Fruit fly (Drosophila melanogaster) whole organism, wandering third instar larva: Measurements from ENCODE around the gene CG5440.

Experiments
- CG9705 ChIP-seq: fragments of 200-800 bp; sonication (Bioruptor generic); optimal IDR thresholded peaks from 2 replicates; lab custom pipeline; 2018; ENCODE audit warnings: missing biosample characterization, mild to moderate bottlenecking, missing genetic modification characterization
- Dfd ChIP-seq: fragments of >200 bp; optimal IDR thresholded peaks from 2 replicates; lab custom pipeline; 2017; ENCODE audit warnings: missing biosample characterization, missing genetic modification characterization
- Hnf4 ChIP-seq: fragments of 200-800 bp; sonication (Bioruptor generic); optimal IDR thresholded peaks from 2 replicates; lab custom pipeline; 2016; ENCODE audit warnings: missing biosample characterization, mild to moderate bottlenecking, missing genetic modification characterization
- Hr83 ChIP-seq: fragments of 200-300 bp; sonication (Bioruptor generic); optimal IDR thresholded peaks from 2 replicates; lab custom pipeline; 2016; ENCODE audit warnings: missing biosample characterization, mild to moderate bottlenecking, missing genetic modification characterization, moderate library complexity; ENCODE audit not compliant: poor library complexity, severe bottlenecking
- Myc ChIP-seq: fragments of >200 bp; optimal IDR thresholded peaks from 2 replicates; lab custom pipeline; 2017
- OdsH ChIP-seq: fragments of 200-800 bp; sonication (Bioruptor generic); optimal IDR thresholded peaks from 2 replicates; lab custom pipeline; 2016; ENCODE audit warnings: missing biosample characterization, mild to moderate bottlenecking, missing genetic modification characterization
- Rel ChIP-seq, 2 experiments: fragments of 200-800 bp; sonication (Bioruptor generic) in 1 of 2; optimal IDR thresholded peaks; 2 replicates in 1 of 2; 3 replicates in 1 of 2; lab custom pipeline; 2016 to 2019; ENCODE audit warnings: mild to moderate bottlenecking in 2 of 2, missing biosample characterization in 2 of 2, missing genetic modification characterization in 2 of 2, moderate library complexity in 1 of 2
- dmrt93B ChIP-seq: fragments of 200-800 bp; sonication (Bioruptor generic); optimal IDR thresholded peaks from 2 replicates; lab custom pipeline; 2018; ENCODE audit warnings: missing biosample characterization, mild to moderate bottlenecking, missing genetic modification characterization
- ey ChIP-seq: fragments of 200-800 bp; sonication (Bioruptor generic); optimal IDR thresholded peaks from 2 replicates; lab custom pipeline; 2016; ENCODE audit warnings: missing biosample characterization, missing genetic modification characterization
- foxo ChIP-seq, 2 experiments: fragments of 200-800 bp; sonication (Bioruptor generic); optimal IDR thresholded peaks; 2 replicates in 1 of 2; 3 replicates in 1 of 2; lab custom pipeline; 2016 to 2017; ENCODE audit warnings: missing biosample characterization in 2 of 2, missing genetic modification characterization in 2 of 2
- h ChIP-seq: fragments of 200-800 bp; sonication (Bioruptor generic); optimal IDR thresholded peaks from 3 replicates; lab custom pipeline; 2016; ENCODE audit warnings: missing biosample characterization, mild to moderate bottlenecking, missing genetic modification characterization
- rgr ChIP-seq: fragments of 200-800 bp; sonication (Bioruptor generic); optimal IDR thresholded peaks from 3 replicates; lab custom pipeline; 2016; ENCODE audit warnings: missing biosample characterization, mild to moderate bottlenecking, missing genetic modification characterization
- sv ChIP-seq: fragments of 200-800 bp; sonication (Bioruptor generic); optimal IDR thresholded peaks from 3 replicates; lab custom pipeline; 2016; ENCODE audit warnings: missing biosample characterization, missing genetic modification characterization
- usp ChIP-seq: fragments of >200 bp; optimal IDR thresholded peaks from 2 replicates; lab custom pipeline; 2017; ENCODE audit warnings: missing biosample characterization, missing genetic modification characterization
- woc ChIP-seq: sonication (Bioruptor generic); optimal IDR thresholded peaks from 2 replicates; lab custom pipeline; 2016; ENCODE audit warnings: missing biosample characterization, mild to moderate bottlenecking, missing genetic modification characterization

Gene CG5440

DNA sequence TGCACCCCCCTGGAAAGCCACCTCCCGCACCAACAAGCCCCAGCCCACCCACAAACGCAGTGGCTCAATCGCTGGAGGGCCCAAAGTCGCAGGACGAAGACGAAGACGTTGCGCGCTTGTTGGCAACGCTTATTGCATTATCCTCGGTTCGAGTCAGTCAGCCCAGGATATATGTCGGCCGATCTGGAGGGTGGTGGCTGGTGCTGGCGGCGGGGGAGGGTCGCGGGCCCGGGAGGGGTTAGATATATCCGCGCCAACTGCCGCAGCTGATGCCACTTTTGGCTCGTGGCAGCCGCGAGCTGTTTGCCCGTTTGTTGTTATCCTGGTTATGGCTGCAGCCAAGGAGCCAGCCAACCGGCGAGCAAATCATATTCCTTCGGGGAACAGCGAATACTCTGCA is 31.1 kb downstream of the CG5440 start:
- TF ChIP-seq Dfd (GFP tag; lab: Kevin White, UChicago) = peak; percentile 88
- no peak for TF ChIP-seq woc

DNA sequence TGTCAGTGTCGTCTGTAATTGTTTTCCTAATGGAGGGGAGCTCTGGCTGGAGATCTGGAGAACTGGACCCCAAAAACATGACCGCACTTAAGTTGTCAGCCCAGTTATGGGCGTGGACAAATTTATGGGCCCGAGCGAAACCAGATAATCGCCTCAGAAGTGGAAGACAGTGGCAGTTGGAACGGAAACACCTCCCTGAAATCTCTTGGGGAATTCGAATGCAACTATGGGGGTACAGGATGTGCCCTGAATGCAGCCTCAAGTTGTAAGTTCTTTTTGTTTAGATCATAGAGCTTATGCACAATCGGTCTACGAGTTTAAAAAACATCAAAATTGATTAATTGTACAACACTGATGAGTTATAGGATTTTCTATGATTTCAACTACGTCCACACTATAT is 33.8 kb downstream of the CG5440 start, which contains the start of gene CG14346:
Gene CG14346, plus strand, starts transcription at position 301 of the 400 bp plus-strand sequence.
- TF ChIP-seq Hr83 = no peak
- TF ChIP-seq ey = no peak
- no peak for TF ChIP-seq Rel (GFP tag; optimal IDR thresholded peaks at IDR 0.05; lab: Kevin White, UChicago)
- TF ChIP-seq Rel (tag; optimal IDR thresholded peaks at IDR 0.05; lab: Kevin White, UChicago) = no peak
- TF ChIP-seq rgr = no peak
- no peak for TF ChIP-seq Hnf4 (GFP tag; lab: Kevin White, UChicago)
- TF ChIP-seq CG9705 (GFP tag; lab: Kevin White, UChicago) = no peak
- no peak for TF ChIP-seq OdsH (GFP tag; lab: Kevin White, UChicago)
- TF ChIP-seq sv (GFP tag; lab: Kevin White, UChicago) = no peak
- no peak for TF ChIP-seq dmrt93B (GFP tag; lab: Kevin White, UChicago)
- TF ChIP-seq h (GFP tag; lab: Kevin White, UChicago) = no peak
- TF ChIP-seq usp = no peak
- TF ChIP-seq, all 38 proteins: peak for 0

DNA sequence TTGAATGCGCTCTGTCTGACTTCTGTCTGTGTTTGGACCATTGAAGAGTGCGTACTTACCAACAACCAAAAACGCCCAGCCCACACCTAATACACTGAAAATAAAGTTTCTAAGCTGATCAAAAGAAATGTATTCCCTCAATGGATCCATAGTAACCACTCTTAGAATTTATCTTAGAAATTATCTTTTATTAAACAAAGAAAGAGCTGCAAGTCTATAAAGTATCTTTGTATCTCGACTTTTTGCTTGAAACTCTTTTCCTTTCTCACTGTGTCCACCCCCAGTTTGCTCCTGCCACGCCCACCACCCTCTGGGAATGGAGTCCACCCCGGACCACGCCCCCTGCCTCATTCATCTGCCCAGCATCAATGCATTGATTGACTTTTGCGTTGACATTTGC is 43.7 kb downstream of the CG5440 start:
- TF ChIP-seq foxo (GFP tag; optimal IDR thresholded peaks at IDR 0.05; lab: Kevin White, UChicago) (peak in 1 of 2 experiments; percentile 4), Myc (lab: Kevin White, UChicago) (no peak)
